Worm (Caenorhabditis elegans) whole organism, mixed stage, embryonic: ENCODE data around the gene B0496.1.

Experiments
- M03D4.4 ChIP-seq: sonication (generic microtip); optimal IDR thresholded peaks from 2 replicates; lab custom pipeline; 2017; ENCODE audit warnings: mild to moderate bottlenecking, missing genetic modification characterization, missing compliant biosample characterization
- bed-3 ChIP-seq: fragments of 200-800 bp; sonication (Bioruptor generic); optimal IDR thresholded peaks from 3 replicates; lab custom pipeline; 2018; ENCODE audit warnings: mild to moderate bottlenecking, missing genetic modification characterization, moderate library complexity, missing compliant biosample characterization
- blmp-1 ChIP-seq: fragments of 150-350 bp; optimal IDR thresholded peaks from 2 replicates; lab custom pipeline; 2014; ENCODE audit warnings: missing biosample characterization, missing genetic modification characterization
- ceh-39 ChIP-seq: fragments of 150-350 bp; optimal IDR thresholded peaks from 2 replicates; lab custom pipeline; 2014; ENCODE audit warnings: missing biosample characterization, missing genetic modification characterization
- ceh-43 ChIP-seq: fragments of 200-800 bp; sonication (Bioruptor generic); optimal IDR thresholded peaks from 2 replicates; lab custom pipeline; 2018; ENCODE audit warnings: mild to moderate bottlenecking, missing genetic modification characterization, moderate library complexity, missing compliant biosample characterization
- ceh-83 ChIP-seq: fragments of 200-800 bp; sonication (Bioruptor generic); optimal IDR thresholded peaks from 2 replicates; lab custom pipeline; 2018; ENCODE audit warnings: mild to moderate bottlenecking, missing genetic modification characterization, missing compliant biosample characterization
- ces-1 ChIP-seq: fragments of 150-350 bp; optimal IDR thresholded peaks from 2 replicates; lab custom pipeline; 2014; ENCODE audit warnings: missing biosample characterization, missing genetic modification reagents, missing genetic modification characterization
- cnd-1 ChIP-seq: fragments of 200-800 bp; sonication (Bioruptor generic); optimal IDR thresholded peaks from 2 replicates; lab custom pipeline; 2018; ENCODE audit warnings: mild to moderate bottlenecking, missing genetic modification characterization, missing compliant biosample characterization
- elt-1 ChIP-seq: sonication (generic microtip); optimal IDR thresholded peaks from 2 replicates; lab custom pipeline; 2017; ENCODE audit warnings: missing genetic modification characterization, mild to moderate bottlenecking, missing compliant biosample characterization, antibody characterized with exemption, moderate library complexity, borderline replicate concordance; ENCODE audit not compliant: insufficient read depth
- elt-3 ChIP-seq: fragments of 150-350 bp; optimal IDR thresholded peaks from 2 replicates; lab custom pipeline; 2014; ENCODE audit warnings: missing biosample characterization, missing genetic modification characterization
- flh-1 ChIP-seq: fragments of 200-800 bp; sonication (Bioruptor generic); optimal IDR thresholded peaks from 2 replicates; lab custom pipeline; 2018; ENCODE audit warnings: mild to moderate bottlenecking, missing genetic modification characterization, moderate library complexity, missing compliant biosample characterization
- ham-2 ChIP-seq: fragments of 200-800 bp; sonication (Bioruptor generic); optimal IDR thresholded peaks from 2 replicates; lab custom pipeline; 2018; ENCODE audit warnings: mild to moderate bottlenecking, missing genetic modification characterization, missing compliant biosample characterization
- hlh-1 ChIP-seq: fragments of 150-350 bp; optimal IDR thresholded peaks from 2 replicates; lab custom pipeline; 2014; ENCODE audit warnings: missing biosample characterization, missing genetic modification reagents, missing genetic modification characterization
- lin-13 ChIP-seq: fragments of 150-350 bp; optimal IDR thresholded peaks from 2 replicates; lab custom pipeline; 2014; ENCODE audit warnings: missing biosample characterization, missing genetic modification characterization
- lin-32 ChIP-seq: fragments of 200-800 bp; sonication (Bioruptor generic); optimal IDR thresholded peaks from 2 replicates; lab custom pipeline; 2018; ENCODE audit warnings: mild to moderate bottlenecking, missing genetic modification characterization, missing compliant biosample characterization
- mab-5 ChIP-seq: fragments of 150-350 bp; optimal IDR thresholded peaks from 2 replicates; lab custom pipeline; 2014; ENCODE audit warnings: missing biosample characterization, missing genetic modification characterization
- mep-1 ChIP-seq: fragments of 150-350 bp; optimal IDR thresholded peaks from 2 replicates; lab custom pipeline; 2017; ENCODE audit warnings: missing biosample characterization, missing genetic modification reagents, missing genetic modification characterization, inconsistent platforms
- mls-2 ChIP-seq: sonication (generic microtip); optimal IDR thresholded peaks from 2 replicates; lab custom pipeline; 2016; ENCODE audit warnings: mild to moderate bottlenecking, missing genetic modification characterization, moderate library complexity, missing compliant biosample characterization
- nhr-12 ChIP-seq: fragments of 150-350 bp; optimal IDR thresholded peaks from 2 replicates; lab custom pipeline; 2014; ENCODE audit warnings: missing biosample characterization, missing genetic modification characterization
- nhr-2 ChIP-seq: fragments of 150-350 bp; optimal IDR thresholded peaks from 2 replicates; lab custom pipeline; 2014; ENCODE audit warnings: missing biosample characterization, missing genetic modification characterization
- nhr-237 ChIP-seq: fragments of 150-350 bp; optimal IDR thresholded peaks from 2 replicates; lab custom pipeline; 2014; ENCODE audit warnings: missing biosample characterization, missing genetic modification characterization
- nhr-28 ChIP-seq: fragments of 150-350 bp; optimal IDR thresholded peaks from 2 replicates; lab custom pipeline; 2014; ENCODE audit warnings: missing biosample characterization, missing genetic modification characterization
- pha-4 ChIP-seq: fragments of 150-350 bp; optimal IDR thresholded peaks from 2 replicates; lab custom pipeline; 2018; ENCODE audit warnings: missing biosample characterization, missing genetic modification reagents, missing genetic modification characterization
- sem-2 ChIP-seq: fragments of 200-800 bp; sonication (Bioruptor generic); optimal IDR thresholded peaks from 2 replicates; lab custom pipeline; 2018; ENCODE audit warnings: mild to moderate bottlenecking, missing genetic modification characterization, missing compliant biosample characterization
- snpc-4 ChIP-seq: fragments of 150-350 bp; optimal IDR thresholded peaks from 2 replicates; lab custom pipeline; 2014; ENCODE audit warnings: missing biosample characterization, missing genetic modification characterization
- sptf-1 ChIP-seq: sonication (generic microtip); optimal IDR thresholded peaks from 2 replicates; lab custom pipeline; 2017; ENCODE audit warnings: mild to moderate bottlenecking, missing genetic modification characterization, moderate library complexity, missing compliant biosample characterization
- tbx-8 ChIP-seq: fragments of 200-800 bp; sonication (Bioruptor generic); optimal IDR thresholded peaks from 2 replicates; lab custom pipeline; 2018; ENCODE audit warnings: mild to moderate bottlenecking, missing genetic modification characterization, moderate library complexity, missing compliant biosample characterization
- unc-120 ChIP-seq: sonication (generic microtip); optimal IDR thresholded peaks from 2 replicates; lab custom pipeline; 2017; ENCODE audit warnings: missing genetic modification characterization, missing compliant biosample characterization; ENCODE audit not compliant: poor library complexity, severe bottlenecking
- unc-39 ChIP-seq: fragments of 150-350 bp; optimal IDR thresholded peaks from 2 replicates; lab custom pipeline; 2014; ENCODE audit warnings: missing biosample characterization, missing genetic modification characterization
- zip-8 ChIP-seq: fragments of 150-350 bp; optimal IDR thresholded peaks from 2 replicates; lab custom pipeline; 2014; ENCODE audit warnings: missing biosample characterization, missing genetic modification characterization
- ztf-11 ChIP-seq: fragments of 150-350 bp; optimal IDR thresholded peaks from 2 replicates; lab custom pipeline; 2014; ENCODE audit warnings: missing biosample characterization, missing genetic modification characterization

The B0496.1 gene

ce11 chrIV:7460225-7460624, 14.1 kb downstream of the B0496.1 start, which contains the start of gene F13B6.2:
Gene F13B6.2, minus strand, starts transcription at chrIV:7460325.
- TF ChIP-seq mls-2 (no peak), ceh-43 (GFP tag; lab: Kevin White, UChicago) (no peak), hlh-1 (tag; lab: Kevin White, UChicago) (no peak), snpc-4 (no peak), elt-3 (tag; lab: Kevin White, UChicago) (no peak)

DNA sequence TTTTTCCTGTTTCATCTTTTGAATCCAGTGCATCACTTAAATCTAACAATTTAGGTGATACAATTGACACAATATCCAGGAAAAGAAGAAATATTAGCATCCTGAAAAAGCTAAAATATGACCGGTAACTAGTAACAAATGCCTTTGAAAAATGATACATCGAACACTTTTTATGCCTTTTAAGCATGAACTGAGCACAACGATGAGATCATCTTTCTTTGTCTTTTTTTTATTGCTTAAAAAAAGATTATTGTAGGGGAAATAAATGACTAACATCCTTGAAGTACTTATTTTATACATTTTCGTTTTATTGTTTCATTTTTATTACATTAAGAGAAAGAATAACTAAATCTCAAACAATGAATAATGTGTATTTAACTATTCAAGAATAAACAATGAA, 19.8 kb downstream of the B0496.1 start, which contains the start of gene F13B6.3:
Gene F13B6.3 (minus strand): TSS at position 101 of the 400 bp plus-strand sequence.
- TF ChIP-seq nhr-28 (tag; lab: Kevin White, UChicago) (no peak), bed-3 (GFP tag; lab: Kevin White, UChicago) (no peak), unc-120 (tag; lab: Kevin White, UChicago) (no peak), ceh-43 (GFP tag; lab: Kevin White, UChicago) (no peak), elt-1 (no peak), mep-1 (tag; lab: Kevin White, UChicago) (no peak), nhr-12 (tag; lab: Kevin White, UChicago) (no peak), lin-32 (GFP tag; lab: Kevin White, UChicago) (no peak), nhr-237 (tag; lab: Kevin White, UChicago) (no peak), ceh-83 (GFP tag; lab: Kevin White, UChicago) (no peak), mab-5 (no peak), lin-13 (tag; lab: Kevin White, UChicago) (no peak)

ce11 chrIV:7467170-7467569, 21.1 kb downstream of the B0496.1 start:
- no peak for TF ChIP-seq blmp-1
- TF ChIP-seq zip-8 (tag; lab: Kevin White, UChicago), result no peak
- no peak for TF ChIP-seq ztf-11 (tag; lab: Kevin White, UChicago)

DNA sequence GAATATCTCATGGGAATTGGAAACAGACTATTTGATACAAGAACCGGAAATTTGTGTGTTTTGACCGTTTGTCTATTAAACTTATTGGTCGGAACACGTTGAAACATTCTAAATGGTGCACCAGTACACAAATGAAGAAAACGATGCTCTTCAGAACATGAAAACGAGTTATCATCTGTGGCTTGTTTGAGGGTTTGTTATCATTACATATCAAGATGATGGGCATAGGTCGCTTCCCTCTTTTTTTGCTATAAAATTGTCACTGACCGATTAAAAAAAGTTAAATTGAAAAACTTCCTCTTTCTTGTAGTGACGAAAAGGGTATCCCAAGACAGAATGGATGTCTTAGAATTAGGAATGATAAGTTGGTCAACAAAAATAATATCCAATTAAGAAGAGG, 22.5 kb downstream of the B0496.1 start:
- TF ChIP-seq ces-1 (GFP tag; lab: Kevin White, UChicago), result no peak
- TF ChIP-seq elt-3 (tag; lab: Kevin White, UChicago), result no peak
- no peak for TF ChIP-seq M03D4.4 (tag; lab: Kevin White, UChicago)

- TF ChIP-seq nhr-12 (tag; lab: Kevin White, UChicago) (no peak), snpc-4 (no peak), lin-32 (GFP tag; lab: Kevin White, UChicago) (no peak), elt-3 (tag; lab: Kevin White, UChicago) (no peak), ceh-39 (no peak), flh-1 (GFP tag; lab: Kevin White, UChicago) (no peak), nhr-2 (tag; lab: Kevin White, UChicago) (no peak), nhr-28 (tag; lab: Kevin White, UChicago) (no peak), unc-39 (no peak), M03D4.4 (tag; lab: Kevin White, UChicago) (no peak), lin-13 (tag; lab: Kevin White, UChicago) (no peak), sptf-1 (tag; lab: Kevin White, UChicago) (no peak), cnd-1 (tag; lab: Kevin White, UChicago) (no peak), tbx-8 (GFP tag; lab: Kevin White, UChicago) (no peak), ham-2 (GFP tag; lab: Kevin White, UChicago) (no peak), pha-4 (tag; lab: Kevin White, UChicago) (no peak), sem-2 (GFP tag; lab: Kevin White, UChicago) (no peak)
- TF ChIP-seq, all 35 proteins: peak for 0
Observed at ce11 chrIV:7469782-7470413, 23.8 kb downstream of the B0496.1 start, which contains the start of gene F55G1.7. Gene F55G1.7, minus strand, starts transcription at chrIV:7469832.
